Worm (Caenorhabditis elegans) whole organism, L3 larva: Measurements from ENCODE around the gene cyn-4.

Experiments
- ZK546.5 ChIP-seq: sonication (generic microtip); optimal IDR thresholded peaks from 2 replicates; lab custom pipeline; 2017; ENCODE audit warnings: missing biosample characterization, missing genetic modification characterization
- ama-1 ChIP-seq: fragments of 150-350 bp; optimal IDR thresholded peaks from 2 replicates; lab custom pipeline; 2018
- egl-27 ChIP-seq: sonication (generic microtip); optimal IDR thresholded peaks from 4 replicates; lab custom pipeline; 2017; ENCODE audit warnings: missing biosample characterization, missing genetic modification reagents, missing genetic modification characterization
- egl-5 ChIP-seq: fragments of 150-350 bp; optimal IDR thresholded peaks from 2 replicates; lab custom pipeline; 2017; ENCODE audit warnings: missing biosample characterization, missing genetic modification reagents, missing genetic modification characterization, inconsistent platforms
- lin-39 ChIP-seq: fragments of 150-350 bp; optimal IDR thresholded peaks from 2 replicates; lab custom pipeline; 2018; ENCODE audit warnings: missing biosample characterization, missing genetic modification reagents, missing genetic modification characterization
- nfya-1 ChIP-seq: sonication (generic microtip); optimal IDR thresholded peaks from 2 replicates; lab custom pipeline; 2017; ENCODE audit warnings: missing genetic modification characterization, mild to moderate bottlenecking, missing compliant biosample characterization, antibody characterized with exemption, moderate library complexity; ENCODE audit not compliant: insufficient read depth
- nhr-12 ChIP-seq: fragments of 150-350 bp; optimal IDR thresholded peaks from 2 replicates; lab custom pipeline; 2014; ENCODE audit warnings: missing biosample characterization, missing genetic modification characterization
- skn-1 ChIP-seq: fragments of 150-350 bp; optimal IDR thresholded peaks from 2 replicates; lab custom pipeline; 2014; ENCODE audit warnings: missing biosample characterization, missing genetic modification characterization
- unc-62 ChIP-seq: fragments of 150-350 bp; sonication (generic microtip); optimal IDR thresholded peaks from 4 replicates; lab custom pipeline; 2014; ENCODE audit warnings: missing biosample characterization, missing genetic modification reagents, missing genetic modification characterization
- zag-1 ChIP-seq: fragments of 150-350 bp; optimal IDR thresholded peaks from 2 replicates; lab custom pipeline; 2014; ENCODE audit warnings: missing biosample characterization, missing genetic modification characterization

- TF ChIP-seq egl-27 (tag; lab: Kevin White, UChicago) (no peak), lin-39 (tag; lab: Kevin White, UChicago) (no peak), zag-1 (no peak), nfya-1 (tag; lab: Kevin White, UChicago) (no peak), skn-1 (no peak), ZK546.5 (tag; lab: Kevin White, UChicago) (no peak), unc-62 (GFP tag; lab: Kevin White, UChicago) (no peak), ama-1 (no peak), nhr-12 (no peak), egl-5 (tag; lab: Kevin White, UChicago) (no peak)
Observed at ce11 chrII:10914366-10914765, 42.0 kb upstream of the cyn-4 start, which contains the start of gene F44F4.15.
